Fruit fly (Drosophila melanogaster) whole organism: ENCODE results near the gene TwdlZ.

ENCODE experiments used
- CG8478 ChIP-seq: fragments of >200 bp; optimal IDR thresholded peaks from 2 replicates; lab custom pipeline; 2018; ENCODE audit warnings: inconsistent platforms
- Dll ChIP-seq: fragments of >200 bp; optimal IDR thresholded peaks from 2 replicates; lab custom pipeline; 2017
- EcR ChIP-seq, 2 experiments: fragments of >200 bp; optimal IDR thresholded peaks; 2 replicates each; lab custom pipeline; 2017; ENCODE audit warnings: missing biosample characterization in 2 of 2, missing genetic modification characterization in 2 of 2, missing genetic modification reagents in 2 of 2
- pan ChIP-seq: fragments of >200 bp; optimal IDR thresholded peaks from 2 replicates; lab custom pipeline; 2017
- psq ChIP-seq: fragments of >200 bp; optimal IDR thresholded peaks from 2 replicates; lab custom pipeline; 2017
- usp ChIP-seq: fragments of >200 bp; optimal IDR thresholded peaks from 2 replicates; lab custom pipeline; 2017; ENCODE audit warnings: missing biosample characterization, missing genetic modification characterization, mixed read lengths

The TwdlZ gene

DNA sequence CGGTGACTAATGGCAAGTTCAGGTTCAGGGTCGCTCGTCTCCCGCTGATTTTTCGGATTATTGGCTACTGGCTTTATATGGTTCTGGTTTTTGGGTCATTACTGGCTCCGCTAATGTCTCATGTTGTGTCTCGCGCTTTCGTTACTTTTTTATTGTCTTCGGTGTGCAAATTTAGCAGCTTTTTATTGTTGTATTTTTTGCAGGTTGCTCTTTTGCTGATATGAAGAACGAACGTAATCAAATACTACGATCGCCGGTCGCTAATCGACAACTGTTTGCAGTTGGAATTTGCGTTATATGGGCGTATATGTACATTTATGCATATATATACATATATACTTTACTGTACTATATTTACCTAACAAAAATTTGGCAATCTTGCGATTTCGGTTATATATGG, 13.4 kb upstream of the TwdlZ start:
- TF ChIP-seq CG8478, result no peak
- no peak for TF ChIP-seq EcR (GFP tag; optimal IDR thresholded peaks at IDR 0.05; lab: Kevin White, UChicago)
- no peak for TF ChIP-seq pan (lab: Kevin White, UChicago)
- TF ChIP-seq Dll (lab: Kevin White, UChicago), result no peak
- no peak for TF ChIP-seq psq (lab: Kevin White, UChicago)
- no peak for TF ChIP-seq usp

DNA sequence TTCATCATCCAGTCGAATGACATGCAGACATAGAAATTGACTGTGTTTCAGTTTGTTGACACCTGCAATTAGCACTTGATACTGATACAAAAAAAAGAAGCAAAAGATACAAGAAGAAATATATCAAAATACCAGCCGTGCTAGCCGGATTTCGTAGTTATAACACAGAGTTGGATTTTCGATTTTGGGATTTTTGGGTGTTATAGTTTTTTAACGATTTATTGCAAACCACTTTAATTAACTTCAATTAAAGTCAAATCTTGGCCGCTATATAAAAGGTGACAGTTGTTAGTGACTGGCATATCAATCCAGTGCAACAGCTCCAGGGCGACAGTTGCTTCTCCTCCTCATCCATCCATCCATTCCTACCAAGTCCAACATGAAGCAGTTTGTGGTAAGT, 7.2 kb upstream of the TwdlZ start, which contains the start of gene TwdlX:
TSS of gene TwdlX (plus strand) at position 301 of the 400 bp plus-strand sequence.
- no peak for TF ChIP-seq pan (lab: Kevin White, UChicago)
- TF ChIP-seq psq (lab: Kevin White, UChicago), result no peak
- no peak for TF ChIP-seq EcR (GFP tag; optimal IDR thresholded peaks at IDR 0.05; lab: Kevin White, UChicago)
- no peak for TF ChIP-seq Dll (lab: Kevin White, UChicago)
- no peak for TF ChIP-seq CG8478
- TF ChIP-seq usp, result no peak

DNA sequence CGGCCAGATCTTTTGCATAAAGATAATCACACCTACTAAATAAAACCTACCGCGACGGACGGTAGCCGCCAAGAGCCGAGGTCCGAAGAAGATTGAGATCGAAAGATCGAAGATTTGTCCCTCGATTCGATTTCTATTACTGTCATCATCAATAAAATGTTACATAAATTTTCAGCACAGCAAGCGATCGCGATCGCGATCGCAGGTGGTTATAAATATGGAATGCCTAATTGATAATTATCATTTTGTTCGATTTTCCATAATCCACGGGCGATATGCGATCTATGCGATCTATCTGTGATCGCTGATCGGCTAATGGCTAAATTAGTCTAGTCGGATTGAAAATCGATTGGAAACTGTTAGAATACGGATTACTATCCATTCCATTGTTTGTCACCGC, 4.7 kb upstream of the TwdlZ start:
- TF ChIP-seq Dll (lab: Kevin White, UChicago) (no peak), CG8478 (no peak), EcR (GFP tag; optimal IDR thresholded peaks at IDR 0.05; lab: Kevin White, UChicago) (no peak), usp (no peak), pan (lab: Kevin White, UChicago) (no peak), psq (lab: Kevin White, UChicago) (no peak)

DNA sequence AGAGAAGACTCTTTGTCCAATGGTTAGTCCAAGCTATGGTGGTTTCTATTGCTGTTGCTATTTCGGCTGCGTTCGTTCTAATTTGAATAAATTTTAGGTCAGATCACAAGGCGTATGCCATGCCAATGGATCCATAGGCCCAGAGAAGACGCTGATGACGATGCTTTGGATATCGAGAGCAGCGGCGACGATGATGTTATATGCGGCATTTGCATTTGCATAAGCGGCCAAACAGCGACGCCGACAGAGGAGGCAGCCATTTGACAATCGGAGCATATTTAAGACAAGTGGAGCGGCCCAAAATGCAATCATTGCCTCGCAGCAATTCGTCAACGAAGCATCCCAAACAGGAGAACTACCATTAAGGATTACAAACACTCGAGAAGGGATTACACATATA, 3.3 kb upstream of the TwdlZ start, which contains the start of gene TwdlY:
TSS of gene TwdlY (plus strand) at position 301 of the 400 bp plus-strand sequence.
- TF ChIP-seq CG8478, result no peak
- TF ChIP-seq pan (lab: Kevin White, UChicago), result no peak
- no peak for TF ChIP-seq Dll (lab: Kevin White, UChicago)
- TF ChIP-seq EcR (GFP tag; optimal IDR thresholded peaks at IDR 0.05; lab: Kevin White, UChicago), result no peak
- TF ChIP-seq usp, result no peak
- TF ChIP-seq psq (lab: Kevin White, UChicago), result no peak

DNA sequence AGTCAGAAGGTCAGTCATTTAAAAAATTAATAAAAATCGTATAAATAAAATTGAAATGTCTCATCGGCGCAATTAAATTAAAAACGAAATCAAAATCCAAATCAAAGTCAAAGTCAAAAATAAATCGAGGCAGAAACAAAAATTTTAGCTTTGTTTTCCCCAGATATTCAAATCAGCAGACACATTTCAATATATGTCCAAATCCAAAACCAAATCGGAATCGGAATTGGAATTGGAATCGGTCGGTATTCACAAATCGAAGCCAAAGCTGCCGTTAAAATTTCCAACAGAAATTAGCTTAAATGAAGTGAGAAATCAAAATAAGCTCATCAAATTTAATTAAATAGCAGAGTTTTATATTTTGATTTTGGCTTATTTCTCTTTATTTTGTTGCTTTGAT, 1.8 kb upstream of the TwdlZ start:
- no peak for TF ChIP-seq psq (lab: Kevin White, UChicago)
- TF ChIP-seq pan (lab: Kevin White, UChicago), result no peak
- no peak for TF ChIP-seq usp
- TF ChIP-seq Dll (lab: Kevin White, UChicago), result no peak
- no peak for TF ChIP-seq CG8478
- no peak for TF ChIP-seq EcR (GFP tag; optimal IDR thresholded peaks at IDR 0.05; lab: Kevin White, UChicago)

DNA sequence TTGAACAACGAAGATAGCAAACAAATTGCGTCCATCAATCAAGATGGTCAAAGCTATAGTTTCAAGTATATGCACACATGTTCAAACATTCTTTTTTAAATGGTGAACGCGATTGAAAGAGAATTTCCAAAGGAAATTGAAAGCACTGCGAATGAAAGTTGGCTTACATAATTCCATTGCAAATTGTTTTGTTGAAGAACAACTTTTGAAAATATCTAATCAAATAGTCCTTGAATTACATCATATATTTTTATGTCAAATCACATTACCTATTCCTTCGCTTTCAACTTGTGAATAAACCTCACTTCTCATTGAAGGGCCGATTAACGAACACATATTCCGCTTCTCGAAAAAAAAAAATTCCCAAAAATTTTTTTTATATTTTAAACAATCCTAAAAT, 2.6 kb downstream of the TwdlZ start, which contains the start of gene CG32568:
TSS of gene CG32568 (plus strand) at position 301 of the 400 bp plus-strand sequence.
- TF ChIP-seq psq (lab: Kevin White, UChicago) (no peak), Dll (lab: Kevin White, UChicago) (no peak), pan (lab: Kevin White, UChicago) (no peak), EcR (GFP tag; optimal IDR thresholded peaks at IDR 0.05; lab: Kevin White, UChicago) (no peak), usp (no peak), CG8478 (no peak)

DNA sequence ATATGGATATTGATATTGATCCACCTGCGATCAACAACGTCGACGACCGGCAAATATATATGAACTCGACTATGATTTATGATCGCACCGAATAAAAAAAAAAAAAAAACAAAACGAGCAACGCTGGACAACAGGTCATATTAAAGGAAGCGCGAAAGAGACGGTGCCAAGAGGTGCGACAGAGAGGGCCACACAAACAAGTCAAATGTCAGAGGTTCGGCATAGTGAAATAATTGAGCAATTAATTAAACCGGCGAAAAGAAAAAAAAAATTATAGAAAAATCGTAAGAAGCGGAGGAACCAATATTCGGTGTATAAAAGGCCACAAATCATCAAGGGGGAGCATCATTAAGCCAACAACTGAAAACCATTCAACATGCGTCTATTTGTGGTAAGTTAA, 4.6 kb downstream of the TwdlZ start, which contains the start of gene Twdlalpha:
TSS of gene Twdlalpha (plus strand) at position 301 of the 400 bp plus-strand sequence.
- TF ChIP-seq EcR (GFP tag; optimal IDR thresholded peaks at IDR 0.05; lab: Kevin White, UChicago), result no peak
- no peak for TF ChIP-seq CG8478
- TF ChIP-seq Dll (lab: Kevin White, UChicago), result no peak
- no peak for TF ChIP-seq psq (lab: Kevin White, UChicago)
- TF ChIP-seq pan (lab: Kevin White, UChicago), result no peak
- no peak for TF ChIP-seq usp

DNA sequence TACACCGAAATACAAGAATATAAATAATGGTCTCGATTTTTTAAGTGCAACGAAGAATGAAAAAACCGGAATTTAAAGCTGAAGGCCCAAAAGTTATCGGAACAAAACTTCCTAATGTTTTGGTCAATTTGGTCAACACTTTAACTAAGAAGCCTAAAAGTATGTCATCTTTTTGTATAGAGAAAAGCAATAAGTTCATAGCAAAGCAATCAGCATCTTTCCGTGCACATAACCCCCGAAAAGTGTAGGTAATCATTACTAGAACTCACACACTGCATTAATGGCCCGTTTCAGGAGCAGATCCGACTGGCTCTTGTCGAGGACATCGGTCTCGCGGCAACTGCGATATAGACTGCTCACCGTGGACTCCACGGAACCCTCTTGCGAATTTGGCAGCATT, 6.4 kb downstream of the TwdlZ start:
- TF ChIP-seq CG8478 (no peak), psq (lab: Kevin White, UChicago) (no peak), pan (lab: Kevin White, UChicago) (no peak), EcR (GFP tag; optimal IDR thresholded peaks at IDR 0.05; lab: Kevin White, UChicago) (no peak), Dll (lab: Kevin White, UChicago) (no peak), usp (no peak)

DNA sequence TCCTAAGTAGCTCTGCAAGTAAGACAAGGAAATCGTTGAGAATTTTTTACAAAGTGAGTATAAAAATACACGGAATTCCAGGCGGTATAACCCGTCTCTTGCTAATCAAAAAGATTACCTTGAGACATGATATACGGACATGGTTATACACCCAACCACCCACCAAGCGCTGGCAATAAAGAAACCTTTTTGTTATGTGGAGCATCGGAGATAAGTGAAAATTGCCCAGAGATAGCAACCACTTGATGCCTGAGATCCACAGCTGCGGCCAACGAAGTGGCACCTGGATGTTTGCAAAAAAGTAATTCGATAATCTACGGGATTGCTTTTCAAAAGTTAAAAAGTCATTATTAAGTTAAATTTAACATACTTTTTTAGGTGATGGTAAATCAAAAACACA, 8.0 kb downstream of the TwdlZ start:
- no peak for TF ChIP-seq CG8478
- TF ChIP-seq Dll (lab: Kevin White, UChicago), result no peak
- TF ChIP-seq EcR (GFP tag; optimal IDR thresholded peaks at IDR 0.05; lab: Kevin White, UChicago), result no peak
- no peak for TF ChIP-seq pan (lab: Kevin White, UChicago)
- no peak for TF ChIP-seq psq (lab: Kevin White, UChicago)
- TF ChIP-seq usp, result no peak

DNA sequence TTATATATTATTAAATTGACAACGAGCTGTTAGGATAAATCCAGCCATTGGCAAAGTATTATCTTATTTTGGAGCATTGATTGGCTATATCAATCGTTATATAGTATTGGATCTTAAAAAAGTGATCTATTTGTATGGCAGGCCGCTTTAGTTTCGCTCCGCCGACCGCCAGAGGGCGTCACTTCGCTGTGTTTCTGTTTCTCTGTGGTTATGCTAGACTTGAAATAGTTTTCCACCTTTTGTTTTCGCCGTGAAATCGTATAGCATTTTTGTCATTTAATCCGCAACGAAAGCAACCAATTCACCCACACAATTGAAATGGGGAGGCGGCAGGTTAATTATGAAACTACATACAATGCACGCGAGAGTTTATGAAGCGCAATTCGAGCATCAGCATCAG, 8.8 kb downstream of the TwdlZ start:
- TF ChIP-seq EcR (GFP tag; optimal IDR thresholded peaks at IDR 0.05; lab: Kevin White, UChicago) (no peak), Dll (lab: Kevin White, UChicago) (no peak), pan (lab: Kevin White, UChicago) (no peak), CG8478 (no peak), usp (no peak), psq (lab: Kevin White, UChicago) (no peak)

DNA sequence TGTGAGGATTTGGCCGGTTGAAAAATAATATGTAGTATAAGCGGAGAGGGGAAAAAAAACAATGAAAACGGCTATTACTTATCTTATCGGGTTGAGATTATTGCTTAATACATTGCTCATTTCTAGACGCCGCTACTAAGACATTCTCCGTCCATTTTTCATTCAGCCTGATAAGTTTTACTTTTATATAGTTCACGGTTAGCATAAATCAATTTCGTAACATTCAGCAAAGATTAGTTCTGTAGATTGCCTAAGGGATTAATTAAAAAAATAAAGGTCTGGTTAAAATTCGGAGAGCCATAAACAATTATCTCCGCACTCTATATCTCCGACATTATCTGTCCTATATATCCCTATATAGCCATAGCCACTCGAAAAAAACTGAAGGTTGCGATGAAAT, 9.5 kb downstream of the TwdlZ start:
- no peak for TF ChIP-seq Dll (lab: Kevin White, UChicago)

DNA sequence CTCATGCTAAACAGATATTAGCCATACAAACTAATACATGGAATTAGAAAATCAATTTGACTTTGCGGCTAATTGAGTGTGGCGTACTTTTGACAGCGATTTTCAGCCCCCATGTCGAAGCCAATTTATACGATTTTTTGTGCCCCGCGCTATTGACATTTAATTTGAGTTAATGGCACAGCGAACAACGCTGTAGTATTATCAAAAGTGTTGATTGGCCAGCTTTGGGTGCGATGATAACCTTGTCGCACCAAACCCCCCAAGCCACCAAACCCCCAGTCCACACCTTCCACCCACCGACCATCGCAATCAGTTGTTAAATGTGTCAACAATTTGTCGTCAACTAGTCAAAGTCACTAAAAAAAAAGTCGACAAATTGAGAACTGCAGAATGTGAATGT, 11.3 kb downstream of the TwdlZ start:
- TF ChIP-seq CG8478, result no peak
- TF ChIP-seq pan (lab: Kevin White, UChicago), result no peak
- TF ChIP-seq psq (lab: Kevin White, UChicago), result no peak
- TF ChIP-seq Dll (lab: Kevin White, UChicago), result no peak
- TF ChIP-seq EcR (GFP tag; optimal IDR thresholded peaks at IDR 0.05; lab: Kevin White, UChicago), result no peak
- no peak for TF ChIP-seq usp
